Fruit fly (Drosophila melanogaster): ENCODE data around the gene CG32344.

The CG32344 gene

DNA sequence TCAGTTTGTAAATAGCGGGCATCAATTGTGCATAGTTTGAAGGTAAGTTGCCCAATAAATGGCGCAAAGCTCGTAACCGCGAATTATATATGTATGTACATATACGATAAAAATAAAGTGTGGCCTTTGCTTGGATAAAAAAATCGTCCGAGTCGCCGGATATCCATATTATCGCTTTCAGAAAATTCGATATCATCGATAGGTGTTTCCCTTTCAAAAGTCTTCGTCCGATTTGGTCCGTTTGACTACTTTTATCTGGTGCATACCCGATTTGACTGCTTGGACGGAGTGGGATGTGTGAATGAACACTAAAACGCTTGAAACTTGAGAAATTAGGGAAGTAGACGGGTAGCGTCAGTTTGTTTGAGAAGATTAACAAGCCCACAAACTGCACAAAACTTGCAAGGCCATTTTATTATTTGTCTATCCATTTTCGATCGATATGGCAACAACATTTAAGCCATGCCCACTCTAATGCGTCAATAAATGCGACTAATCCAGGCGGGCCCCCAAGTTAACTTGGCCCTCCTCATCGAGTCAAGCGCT, 4.7 kb upstream of the CG32344 start:
- TF ChIP-seq CG9705 (GFP tag; optimal IDR thresholded peaks at IDR 0.05): peak; percentile 12
- no peak for TF ChIP-seq HLH106 (tag; optimal IDR thresholded peaks at IDR 0.05)
- TF ChIP-seq br (GFP tag; optimal IDR thresholded peaks at IDR 0.05): no peak
- no peak for TF ChIP-seq h (GFP tag; optimal IDR thresholded peaks at IDR 0.05)
- TF ChIP-seq CG32264 (GFP tag; optimal IDR thresholded peaks at IDR 0.05): no peak
- TF ChIP-seq Mio (GFP tag; optimal IDR thresholded peaks at IDR 0.05): no peak
- TF ChIP-seq woc (GFP tag; optimal IDR thresholded peaks at IDR 0.05): no peak
- no peak for TF ChIP-seq foxo (GFP tag; optimal IDR thresholded peaks at IDR 0.05)
- TF ChIP-seq pan (optimal IDR thresholded peaks at IDR 0.05): no peak
- no peak for TF ChIP-seq Dfd (GFP tag; optimal IDR thresholded peaks at IDR 0.05)
- no peak for TF ChIP-seq dl (GFP tag; optimal IDR thresholded peaks at IDR 0.05; ENCODE audit: insufficient read depth in 1 of 2, partially characterized antibody in 2 of 2)
- TF ChIP-seq Dif (GFP tag; optimal IDR thresholded peaks at IDR 0.05; ENCODE audit: partially characterized antibody): no peak
- TF ChIP-seq Rel (GFP tag; optimal IDR thresholded peaks at IDR 0.05): no peak
- peak; percentile 64 for TF ChIP-seq Rel (tag; optimal IDR thresholded peaks at IDR 0.05)
- no peak for TF ChIP-seq Abd-B (GFP tag; optimal IDR thresholded peaks at IDR 0.05)

DNA sequence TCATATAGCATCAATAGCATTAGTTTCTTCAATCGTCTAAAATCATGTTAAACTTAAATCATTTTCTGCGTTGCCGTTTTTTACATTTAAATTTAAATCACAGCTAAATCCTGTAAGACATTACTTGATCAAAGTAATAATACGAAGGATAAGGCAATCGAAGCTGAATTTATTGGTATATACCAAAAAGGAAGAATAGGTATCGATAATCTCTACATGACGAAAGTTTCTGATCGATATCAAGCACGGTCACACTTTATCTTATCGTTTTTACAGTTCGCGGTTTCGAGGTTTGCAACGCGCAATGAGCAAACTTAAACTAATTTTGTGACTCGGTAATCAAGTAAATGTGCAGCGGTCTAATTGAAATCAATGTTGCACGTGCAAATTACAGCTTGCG, 3.3 kb upstream of the CG32344 start, which contains the start of the genes Atac3 and Ptpmeg:
Gene Atac3, minus strand, starts transcription at position 160 of the 400 bp plus-strand sequence.
Gene Ptpmeg, plus strand, starts transcription at position 265 of the 400 bp plus-strand sequence.
- TF ChIP-seq fru (GFP tag; optimal IDR thresholded peaks at IDR 0.05): no peak
- TF ChIP-seq Myc (optimal IDR thresholded peaks at IDR 0.05): peak; percentile 29

- TF ChIP-seq psq (GFP tag; optimal IDR thresholded peaks at IDR 0.05): no peak
- no peak for TF ChIP-seq Dif (GFP tag; optimal IDR thresholded peaks at IDR 0.05; ENCODE audit: partially characterized antibody)
These were observed 3.0 kb downstream of the CG32344 start for dm6 chr3L:321495-321894.

DNA sequence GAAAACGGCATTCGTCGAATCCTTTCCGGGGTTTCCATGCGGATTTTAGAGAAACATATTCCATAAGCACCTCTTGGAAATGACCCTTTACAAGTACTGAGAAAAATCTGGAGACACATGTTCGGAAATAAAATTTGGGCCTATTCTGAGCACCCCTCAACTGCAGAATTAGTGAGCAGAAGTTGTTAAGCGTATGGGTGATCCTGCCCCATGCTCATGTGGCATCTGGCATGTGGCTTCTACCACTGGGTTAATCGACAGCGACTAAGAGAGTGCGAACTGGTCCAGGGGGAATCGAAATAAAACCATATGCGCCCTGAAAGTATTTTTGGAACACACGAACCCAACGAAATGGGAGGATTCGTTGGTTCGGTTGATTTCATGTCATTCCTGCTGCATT, 3.7 kb downstream of the CG32344 start:
- TF ChIP-seq CG9705 (GFP tag; optimal IDR thresholded peaks at IDR 0.05): no peak
- TF ChIP-seq Hr83 (GFP tag; optimal IDR thresholded peaks at IDR 0.05; ENCODE audit: poor library complexity, severe bottlenecking): no peak

DNA sequence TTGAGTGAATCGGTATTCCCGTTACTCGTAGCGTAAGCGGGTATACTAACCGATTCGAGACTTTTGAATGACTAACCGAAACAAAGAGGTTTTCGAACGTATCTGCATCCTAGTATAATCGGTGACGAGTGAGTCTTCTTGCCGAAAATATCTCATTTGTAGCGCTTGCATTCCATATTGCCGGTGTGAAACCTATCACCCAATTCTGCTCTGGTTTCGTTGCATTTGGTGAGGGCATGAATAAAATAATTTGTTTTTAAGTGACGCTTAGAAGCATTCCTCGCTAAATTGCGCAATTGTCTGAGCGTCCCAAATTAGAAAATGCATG, 4.5 kb downstream of the CG32344 start:
- no peak for TF ChIP-seq tai (GFP tag; optimal IDR thresholded peaks at IDR 0.05)
- TF ChIP-seq dsf (GFP tag; optimal IDR thresholded peaks at IDR 0.05; ENCODE audit: borderline replicate concordance): no peak
- no peak for TF ChIP-seq br (GFP tag; optimal IDR thresholded peaks at IDR 0.05)
- no peak for TF ChIP-seq foxo (GFP tag; optimal IDR thresholded peaks at IDR 0.05)
- no peak for TF ChIP-seq Hr78 (GFP tag; optimal IDR thresholded peaks at IDR 0.05)

DNA sequence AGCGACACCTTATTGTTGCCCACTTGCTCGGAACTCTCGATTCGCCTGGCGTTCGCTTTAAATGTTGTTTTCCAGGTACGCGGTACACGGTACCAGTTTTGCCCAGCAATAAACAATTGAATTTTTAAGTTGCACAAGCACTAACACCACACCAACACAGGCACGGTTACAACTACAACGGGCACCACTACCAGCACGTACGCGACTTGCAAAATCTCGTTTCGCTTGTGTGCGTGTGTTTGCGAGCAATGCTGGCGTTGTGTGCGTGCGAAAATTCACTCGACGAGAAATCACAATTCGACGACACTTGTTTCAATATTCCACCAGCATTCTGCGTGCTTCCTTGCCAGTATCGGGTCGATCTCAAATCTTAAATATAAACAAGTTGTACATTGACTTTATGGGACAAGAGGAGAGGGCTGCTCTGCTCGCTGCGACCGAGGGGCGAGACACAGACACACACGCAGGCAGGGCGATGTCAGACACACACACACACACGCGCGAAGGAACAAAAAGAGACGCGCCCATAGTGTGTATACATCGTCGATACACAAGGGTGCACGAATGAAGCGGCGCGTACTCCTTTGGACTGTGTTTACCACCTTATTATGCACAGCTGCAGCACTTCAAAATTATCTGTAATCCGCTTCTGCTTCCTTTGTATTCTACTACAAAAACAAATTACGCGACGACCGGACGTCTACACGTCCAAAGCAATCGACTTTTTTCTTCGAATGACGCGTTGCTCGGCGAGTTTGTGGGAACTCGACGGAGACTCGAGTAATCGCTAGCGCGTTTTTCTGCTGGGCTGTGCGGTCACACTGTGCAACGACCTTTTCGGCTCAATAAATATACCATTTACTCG, 5.1 kb downstream of the CG32344 start, which contains the start of gene fwd:
Gene fwd, minus strand, starts transcription at position 740 of the 865 bp plus-strand sequence.
- TF ChIP-seq usp (GFP tag; optimal IDR thresholded peaks at IDR 0.05) (no peak), fru (GFP tag; optimal IDR thresholded peaks at IDR 0.05) (peak; percentile 11), foxo (GFP tag; optimal IDR thresholded peaks at IDR 0.05) (peak in 1 of 2 experiments; percentile 9), pan (optimal IDR thresholded peaks at IDR 0.05) (no peak), Rel (GFP tag; optimal IDR thresholded peaks at IDR 0.05) (peak; percentile 31), Rel (tag; optimal IDR thresholded peaks at IDR 0.05) (peak; percentile 34), Dif (GFP tag; optimal IDR thresholded peaks at IDR 0.05; ENCODE audit: partially characterized antibody) (no peak), woc (GFP tag; optimal IDR thresholded peaks at IDR 0.05) (no peak), CG32264 (GFP tag; optimal IDR thresholded peaks at IDR 0.05) (no peak), lola (GFP tag; optimal IDR thresholded peaks at IDR 0.05) (no peak), Vsx2 (GFP tag; optimal IDR thresholded peaks at IDR 0.05; ENCODE audit: partially characterized antibody) (no peak), Mio (GFP tag; optimal IDR thresholded peaks at IDR 0.05) (no peak), psq (GFP tag; optimal IDR thresholded peaks at IDR 0.05) (no peak), Sp1 (GFP tag; optimal IDR thresholded peaks at IDR 0.05) (peak; percentile 49), Hr78 (GFP tag; optimal IDR thresholded peaks at IDR 0.05) (no peak), OdsH (GFP tag; optimal IDR thresholded peaks at IDR 0.05) (no peak), GATAd (GFP tag; optimal IDR thresholded peaks at IDR 0.05) (no peak), CrebA (GFP tag; optimal IDR thresholded peaks at IDR 0.05; ENCODE audit: borderline replicate concordance) (no peak), Hr83 (GFP tag; optimal IDR thresholded peaks at IDR 0.05; ENCODE audit: poor library complexity, severe bottlenecking) (peak; percentile 64), sage (GFP tag; optimal IDR thresholded peaks at IDR 0.05) (no peak), jim (GFP tag; optimal IDR thresholded peaks at IDR 0.05) (no peak), ey (GFP tag; optimal IDR thresholded peaks at IDR 0.05) (no peak), dmrt93B (GFP tag; optimal IDR thresholded peaks at IDR 0.05) (no peak), HLH106 (tag; optimal IDR thresholded peaks at IDR 0.05) (peak; percentile 16), dsf (GFP tag; optimal IDR thresholded peaks at IDR 0.05; ENCODE audit: borderline replicate concordance) (no peak), sv (GFP tag; optimal IDR thresholded peaks at IDR 0.05) (no peak), N (GFP tag; optimal IDR thresholded peaks at IDR 0.05) (peak; percentile 90), Abd-B (GFP tag; optimal IDR thresholded peaks at IDR 0.05) (peak; percentile 78), CG9705 (GFP tag; optimal IDR thresholded peaks at IDR 0.05) (no peak), Myc (optimal IDR thresholded peaks at IDR 0.05) (peak; percentile 66), dl (GFP tag; optimal IDR thresholded peaks at IDR 0.05; ENCODE audit: insufficient read depth in 1 of 2, partially characterized antibody in 2 of 2) (no peak), h (GFP tag; optimal IDR thresholded peaks at IDR 0.05) (peak; percentile 31)
